Fruit fly (Drosophila melanogaster) whole organism, embryonic: ENCODE measurements around the gene Son.

ENCODE experiments used
- Atf3 ChIP-seq: fragments of 200-800 bp; sonication (Bioruptor generic); optimal IDR thresholded peaks from 3 replicates; lab custom pipeline; 2016; ENCODE audit warnings: missing biosample characterization, missing genetic modification characterization
- CG10147 ChIP-seq: fragments of 200-800 bp; sonication (Bioruptor generic); optimal IDR thresholded peaks from 2 replicates; lab custom pipeline; 2019; ENCODE audit warnings: missing biosample characterization, mild to moderate bottlenecking, missing genetic modification characterization, moderate library complexity
- CG10267 ChIP-seq: fragments of 200-800 bp; sonication (Bioruptor generic); optimal IDR thresholded peaks from 2 replicates; lab custom pipeline; 2018; ENCODE audit warnings: missing biosample characterization, mild to moderate bottlenecking, missing genetic modification characterization, moderate library complexity
- CG10979 ChIP-seq: fragments of 200-800 bp; sonication (Bioruptor generic); optimal IDR thresholded peaks from 2 replicates; lab custom pipeline; 2018; ENCODE audit warnings: missing biosample characterization, mild to moderate bottlenecking, missing genetic modification characterization, moderate library complexity
- CG11093 ChIP-seq: fragments of 200-800 bp; sonication (Bioruptor generic); IDR thresholded peaks from 3 replicates; pipeline ENCODE4 v1.3.6; 2022; ENCODE audit warnings: missing biosample characterization, missing genetic modification characterization
- CG11504 ChIP-seq: fragments of 200-800 bp; sonication (Bioruptor generic); optimal IDR thresholded peaks from 3 replicates; lab custom pipeline; 2019; ENCODE audit warnings: missing biosample characterization, mild to moderate bottlenecking, missing genetic modification characterization, moderate library complexity
- CG11723 ChIP-seq: fragments of 200-800 bp; sonication (Bioruptor generic); optimal IDR thresholded peaks from 2 replicates; lab custom pipeline; 2017; ENCODE audit warnings: missing biosample characterization, mild to moderate bottlenecking, missing genetic modification characterization
- CG12391 ChIP-seq: fragments of 200-800 bp; sonication (Bioruptor generic); optimal IDR thresholded peaks from 3 replicates; lab custom pipeline; 2018; ENCODE audit warnings: missing biosample characterization, mild to moderate bottlenecking, missing genetic modification characterization, moderate library complexity
- CG13296 ChIP-seq: fragments of 200-800 bp; sonication (Bioruptor generic); optimal IDR thresholded peaks from 3 replicates; lab custom pipeline; 2018; ENCODE audit warnings: missing biosample characterization, mild to moderate bottlenecking, missing genetic modification characterization
- CG13775 ChIP-seq: fragments of 200-800 bp; sonication (Bioruptor generic); optimal IDR thresholded peaks from 3 replicates; lab custom pipeline; 2017; ENCODE audit warnings: missing biosample characterization, mild to moderate bottlenecking, missing genetic modification characterization
- CG15269 ChIP-seq: fragments of 200-800 bp; sonication (Bioruptor generic); optimal IDR thresholded peaks from 2 replicates; lab custom pipeline; 2018; ENCODE audit warnings: missing biosample characterization, mild to moderate bottlenecking, missing genetic modification characterization, moderate library complexity
- CG15696 ChIP-seq: fragments of 200-800 bp; sonication (Bioruptor generic); optimal IDR thresholded peaks from 2 replicates; lab custom pipeline; 2019; ENCODE audit warnings: missing biosample characterization, mild to moderate bottlenecking, missing genetic modification characterization, moderate library complexity
- CG16779 ChIP-seq: fragments of 200-800 bp; sonication (Bioruptor generic); IDR thresholded peaks from 2 replicates; pipeline ENCODE4 v1.3.6; 2022; ENCODE audit warnings: missing biosample characterization, missing genetic modification characterization
- CG17385 ChIP-seq: fragments of 200-800 bp; sonication (Bioruptor generic); optimal IDR thresholded peaks from 3 replicates; lab custom pipeline; 2018; ENCODE audit warnings: missing biosample characterization, mild to moderate bottlenecking, missing genetic modification characterization
- CG1792 ChIP-seq: fragments of 200-800 bp; sonication (Bioruptor generic); optimal IDR thresholded peaks from 2 replicates; lab custom pipeline; 2016; ENCODE audit warnings: missing biosample characterization, missing genetic modification characterization
- CG33213 ChIP-seq: fragments of 200-800 bp; sonication (Bioruptor generic); optimal IDR thresholded peaks from 3 replicates; lab custom pipeline; 2016; ENCODE audit warnings: missing biosample characterization, missing genetic modification characterization
- CG3726 ChIP-seq: fragments of 200-800 bp; sonication (Bioruptor generic); IDR thresholded peaks from 3 replicates; pipeline ENCODE4, ENCODE4 v1.3.6; 2022; ENCODE audit warnings: missing biosample characterization, missing genetic modification characterization
- CG4328 ChIP-seq: fragments of 200-800 bp; sonication (Bioruptor generic); optimal IDR thresholded peaks from 3 replicates; lab custom pipeline; 2017; ENCODE audit warnings: missing biosample characterization, missing genetic modification reagents, missing genetic modification characterization
- CG4617 ChIP-seq: fragments of 200-800 bp; sonication (Bioruptor generic); optimal IDR thresholded peaks from 3 replicates; lab custom pipeline; 2016; ENCODE audit warnings: missing biosample characterization, missing genetic modification characterization, borderline replicate concordance
- CG4854 ChIP-seq: fragments of 200-800 bp; sonication (Bioruptor generic); optimal IDR thresholded peaks from 2 replicates; lab custom pipeline; 2016; ENCODE audit warnings: missing biosample characterization, missing genetic modification characterization, inconsistent platforms
- CG6683 ChIP-seq: fragments of 200-800 bp; sonication (Bioruptor generic); optimal IDR thresholded peaks from 2 replicates; lab custom pipeline; 2017; ENCODE audit warnings: missing biosample characterization, mild to moderate bottlenecking, missing genetic modification characterization, missing genetic modification reagents
- CG9727 ChIP-seq: fragments of 200-800 bp; sonication (Bioruptor generic); optimal IDR thresholded peaks from 3 replicates; lab custom pipeline; 2017; ENCODE audit warnings: missing biosample characterization, mild to moderate bottlenecking, missing genetic modification characterization
- D19A ChIP-seq: fragments of 200-800 bp; optimal IDR thresholded peaks from 3 replicates; lab custom pipeline; 2019; ENCODE audit warnings: missing biosample characterization, mild to moderate bottlenecking, missing genetic modification characterization, moderate library complexity
- Dbx ChIP-seq: fragments of 200-800 bp; sonication (Bioruptor generic); IDR thresholded peaks from 3 replicates; pipeline ENCODE4 v1.3.6; 2022; ENCODE audit warnings: missing biosample characterization, missing genetic modification characterization
- Ets97D ChIP-seq: fragments of 200-800 bp; sonication (Bioruptor generic); optimal IDR thresholded peaks from 3 replicates; lab custom pipeline; 2016; ENCODE audit warnings: missing biosample characterization, missing genetic modification characterization
- Hr3 ChIP-seq: fragments of 200-800 bp; sonication (Bioruptor generic); optimal IDR thresholded peaks from 3 replicates; lab custom pipeline; 2016; ENCODE audit warnings: missing biosample characterization, missing genetic modification characterization
- Mes4 ChIP-seq: fragments of 200-800 bp; sonication (Bioruptor generic); optimal IDR thresholded peaks from 2 replicates; lab custom pipeline; 2016; ENCODE audit warnings: missing biosample characterization, missing genetic modification characterization
- NC2α ChIP-seq: fragments of 200-800 bp; sonication (Bioruptor generic); optimal IDR thresholded peaks from 2 replicates; lab custom pipeline; 2016; ENCODE audit warnings: missing biosample characterization, missing genetic modification characterization
- Oli ChIP-seq: fragments of 200-800 bp; sonication (Bioruptor generic); optimal IDR thresholded peaks from 2 replicates; lab custom pipeline; 2018; ENCODE audit warnings: missing biosample characterization, mild to moderate bottlenecking, missing genetic modification characterization, moderate library complexity
- Sin3A ChIP-seq: fragments of >200 bp; optimal IDR thresholded peaks from 2 replicates; lab custom pipeline; 2018
- Ssrp ChIP-seq: fragments of 200-800 bp; sonication (Bioruptor generic); optimal IDR thresholded peaks from 2 replicates; lab custom pipeline; 2018; ENCODE audit warnings: missing biosample characterization, mild to moderate bottlenecking, missing genetic modification characterization, moderate library complexity
- YL-1 ChIP-seq: fragments of 200-800 bp; sonication (Bioruptor generic); optimal IDR thresholded peaks from 3 replicates; lab custom pipeline; 2017; ENCODE audit warnings: missing biosample characterization, mild to moderate bottlenecking, missing genetic modification characterization
- bab2 ChIP-seq: fragments of 200-800 bp; sonication (Bioruptor generic); optimal IDR thresholded peaks from 2 replicates; lab custom pipeline; 2016; ENCODE audit warnings: missing biosample characterization, missing genetic modification characterization
- crp ChIP-seq, 2 experiments: fragments of 200-800 bp; sonication (Bioruptor generic); optimal IDR thresholded peaks; 2 replicates in 1 of 2; 3 replicates in 1 of 2; lab custom pipeline; 2017; ENCODE audit warnings: missing biosample characterization in 2 of 2, missing genetic modification characterization in 2 of 2, mild to moderate bottlenecking in 1 of 2, moderate library complexity in 1 of 2
- dan ChIP-seq: fragments of 200-800 bp; sonication (Bioruptor generic); IDR thresholded peaks from 2 replicates; pipeline ENCODE4 v1.3.6; 2022; ENCODE audit warnings: missing biosample characterization, missing genetic modification characterization
- ems ChIP-seq: fragments of 200-800 bp; sonication (Bioruptor generic); optimal IDR thresholded peaks from 3 replicates; lab custom pipeline; 2016; ENCODE audit warnings: missing biosample characterization, missing genetic modification characterization
- fd102C ChIP-seq: fragments of 200-800 bp; sonication (Bioruptor generic); optimal IDR thresholded peaks from 2 replicates; lab custom pipeline; 2018; ENCODE audit warnings: missing biosample characterization, mild to moderate bottlenecking, missing genetic modification characterization, moderate library complexity
- ftz-f1 ChIP-seq: fragments of 200-800 bp; sonication (Bioruptor generic); optimal IDR thresholded peaks from 2 replicates; lab custom pipeline; 2016; ENCODE audit warnings: missing biosample characterization, missing genetic modification characterization
- gcm ChIP-seq: fragments of 200-800 bp; sonication (Bioruptor generic); optimal IDR thresholded peaks from 2 replicates; lab custom pipeline; 2019; ENCODE audit warnings: missing biosample characterization, mild to moderate bottlenecking, missing genetic modification characterization, moderate library complexity
- gfzf ChIP-seq: fragments of 200-800 bp; sonication (Bioruptor generic); optimal IDR thresholded peaks from 2 replicates; lab custom pipeline; 2016; ENCODE audit warnings: missing biosample characterization, mild to moderate bottlenecking, missing genetic modification characterization, moderate library complexity
- grau ChIP-seq: fragments of 200-800 bp; optimal IDR thresholded peaks from 3 replicates; lab custom pipeline; 2019; ENCODE audit warnings: missing biosample characterization, mild to moderate bottlenecking, missing genetic modification characterization, moderate library complexity
- kni ChIP-seq: fragments of 200-800 bp; sonication (Bioruptor generic); optimal IDR thresholded peaks from 3 replicates; lab custom pipeline; 2017; ENCODE audit warnings: mild to moderate bottlenecking, missing biosample characterization, missing genetic modification reagents, missing genetic modification characterization
- pfk ChIP-seq: fragments of 200-800 bp; sonication (Bioruptor generic); optimal IDR thresholded peaks from 2 replicates; lab custom pipeline; 2018; ENCODE audit warnings: missing biosample characterization, mild to moderate bottlenecking, missing genetic modification characterization, moderate library complexity
- pros ChIP-seq: fragments of 200-800 bp; sonication (Bioruptor generic); optimal IDR thresholded peaks from 3 replicates; lab custom pipeline; 2019; ENCODE audit warnings: missing biosample characterization, mild to moderate bottlenecking, missing genetic modification characterization, moderate library complexity
- rib ChIP-seq: fragments of 200-800 bp; sonication (Bioruptor generic); IDR thresholded peaks from 2 replicates; pipeline ENCODE4 v1.3.6; 2022; ENCODE audit warnings: missing biosample characterization, missing genetic modification characterization
- sens ChIP-seq: fragments of 200-800 bp; sonication (Bioruptor generic); peaks from one replicate; lab custom pipeline; 2016; ENCODE audit warnings: missing biosample characterization, missing genetic modification characterization
- sens-2 ChIP-seq: fragments of 200-800 bp; sonication (Bioruptor generic); IDR thresholded peaks from 2 replicates; pipeline ENCODE4 v1.3.6; 2022; ENCODE audit warnings: missing biosample characterization, missing genetic modification characterization
- stwl ChIP-seq: fragments of 200-800 bp; sonication (Bioruptor generic); optimal IDR thresholded peaks from 3 replicates; lab custom pipeline; 2018; ENCODE audit warnings: missing biosample characterization, mild to moderate bottlenecking, missing genetic modification characterization, moderate library complexity
- trh ChIP-seq: fragments of 200-800 bp; sonication (Bioruptor generic); optimal IDR thresholded peaks from 2 replicates; lab custom pipeline; 2016; ENCODE audit warnings: missing biosample characterization, missing genetic modification characterization
- wek ChIP-seq: fragments of 200-800 bp; sonication (Bioruptor generic); optimal IDR thresholded peaks from 3 replicates; lab custom pipeline; 2018; ENCODE audit warnings: missing biosample characterization, mild to moderate bottlenecking, missing genetic modification characterization, moderate library complexity
- yki ChIP-seq: fragments of >200 bp; optimal IDR thresholded peaks from 3 replicates; lab custom pipeline; 2018

Son gene

DNA sequence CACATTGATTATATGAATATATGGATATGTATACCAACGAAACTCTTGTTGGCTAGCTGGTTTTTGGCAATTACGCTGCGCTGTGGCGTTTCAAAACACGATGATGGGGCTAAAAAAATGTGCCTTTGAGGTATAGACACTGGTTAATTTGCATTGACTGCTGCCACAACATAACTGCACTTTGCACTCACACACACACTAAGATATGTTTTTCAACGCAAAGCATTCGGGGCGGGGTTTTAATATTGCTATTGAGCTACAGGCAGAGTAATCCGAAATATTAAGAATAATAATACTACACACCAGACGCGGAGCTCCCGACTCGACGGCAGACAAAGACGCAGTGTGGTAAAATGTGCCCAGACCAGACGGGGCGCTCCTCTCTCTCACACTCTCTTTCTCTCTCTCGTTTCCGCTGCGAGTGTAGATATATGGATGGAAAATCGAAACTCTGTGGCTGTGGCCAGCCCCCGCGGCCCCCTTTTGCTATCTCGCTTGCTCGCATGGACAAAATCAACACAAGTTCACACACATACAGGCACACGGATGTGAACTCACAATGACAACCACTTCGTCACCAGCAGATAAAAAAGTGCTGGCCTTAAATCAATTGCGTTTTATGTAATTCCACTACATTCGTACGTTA, 26.7 kb upstream of the Son start (continued):
- no peak for TF ChIP-seq CG15696 (tag; lab: Kevin White, UChicago)
- no peak for TF ChIP-seq Sin3A (lab: Kevin White, UChicago)
- no peak for TF ChIP-seq CG16779 (GFP tag; lab: Robert Waterston, UW)
- TF ChIP-seq Atf3 (GFP tag; lab: Kevin White, UChicago), result no peak
- TF ChIP-seq kni (GFP tag; lab: Kevin White, UChicago), result peak; percentile 79
- peak; percentile 5 for TF ChIP-seq CG1792 (GFP tag; lab: Kevin White, UChicago)
- TF ChIP-seq CG9727 (GFP tag; lab: Kevin White, UChicago), result peak; percentile 20
- peak; percentile 32 for TF ChIP-seq CG11723 (GFP tag; lab: Kevin White, UChicago)
- no peak for TF ChIP-seq NC2α (GFP tag; lab: Kevin White, UChicago)
- no peak for TF ChIP-seq crp (GFP tag; optimal IDR thresholded peaks at IDR 0.05; lab: Kevin White, UChicago)
- no peak for TF ChIP-seq CG10979 (tag; lab: Kevin White, UChicago)
- TF ChIP-seq gcm, result peak; percentile 68
- no peak for TF ChIP-seq CG3726 (GFP tag; lab: Robert Waterston, UW)
- peak; percentile 32 for TF ChIP-seq CG17385 (GFP tag; lab: Kevin White, UChicago)
- TF ChIP-seq trh (GFP tag; lab: Kevin White, UChicago), result no peak
- peak; percentile 56 for TF ChIP-seq CG4328 (GFP tag; lab: Kevin White, UChicago)
- TF ChIP-seq CG12391 (tag; lab: Kevin White, UChicago), result no peak
- TF ChIP-seq CG11504, result no peak
- no peak for TF ChIP-seq CG10267 (tag; lab: Kevin White, UChicago)
- TF ChIP-seq CG15269 (tag; lab: Kevin White, UChicago), result peak; percentile 4
- peak; percentile 97 for TF ChIP-seq ftz-f1 (GFP tag; lab: Kevin White, UChicago)
- no peak for TF ChIP-seq ems (GFP tag; lab: Kevin White, UChicago)
- TF ChIP-seq Hr3, result no peak
- TF ChIP-seq rib (GFP tag; lab: Robert Waterston, UW), result no peak
- peak; percentile 60 for TF ChIP-seq YL-1
- peak; percentile 5 for TF ChIP-seq bab2 (GFP tag; lab: Kevin White, UChicago)
- TF ChIP-seq CG13775 (GFP tag; lab: Kevin White, UChicago), result no peak
- TF ChIP-seq Ssrp (tag; lab: Kevin White, UChicago), result no peak
- no peak for TF ChIP-seq Dbx (GFP tag; lab: Robert Waterston, UW)
- TF ChIP-seq CG4617 (GFP tag; lab: Kevin White, UChicago), result peak; percentile 3
- peak; percentile 80 for TF ChIP-seq CG13296 (GFP tag; lab: Kevin White, UChicago)
- peak; percentile 50 for TF ChIP-seq yki (lab: Kevin White, UChicago)
- no peak for TF ChIP-seq Mes4
- TF ChIP-seq fd102C, result no peak
- TF ChIP-seq CG10147 (GFP tag; lab: Kevin White, UChicago), result no peak
- peak; percentile 0 for TF ChIP-seq D19A (tag; lab: Kevin White, UChicago)
- TF ChIP-seq CG6683, result no peak
- peak; percentile 4 for TF ChIP-seq Ets97D (GFP tag; lab: Kevin White, UChicago)
- peak; percentile 73 for TF ChIP-seq wek (GFP tag; lab: Kevin White, UChicago)
- no peak for TF ChIP-seq dan (GFP tag; lab: Robert Waterston, UW)
- no peak for TF ChIP-seq grau
- TF ChIP-seq pfk (GFP tag; lab: Kevin White, UChicago), result peak; percentile 63
- TF ChIP-seq stwl (tag; lab: Kevin White, UChicago), result no peak
- TF ChIP-seq gfzf (GFP tag; lab: Kevin White, UChicago), result no peak
- no peak for TF ChIP-seq CG11093
- TF ChIP-seq sens (GFP tag; lab: Kevin White, UChicago), result peak; percentile 85
- TF ChIP-seq CG33213 (GFP tag; lab: Kevin White, UChicago), result peak; percentile 23
- TF ChIP-seq CG4854 (GFP tag; lab: Kevin White, UChicago), result no peak
- TF ChIP-seq pros (GFP tag; lab: Kevin White, UChicago), result peak; percentile 45
- no peak for TF ChIP-seq sens-2 (GFP tag; lab: Robert Waterston, UW)
- TF ChIP-seq Oli (tag; lab: Kevin White, UChicago), result no peak
